Fruit fly (Drosophila melanogaster) Kc167 (cell line): ENCODE measurements around the gene Eig71Eb.

ENCODE experiments used
- Sin3A ChIP-seq: fragments of >200 bp; optimal IDR thresholded peaks from 2 replicates; lab custom pipeline; 2018; ENCODE audit warnings: missing external identifiers
- h ChIP-seq: fragments of >200 bp; optimal IDR thresholded peaks from 3 replicates; lab custom pipeline; 2018; ENCODE audit warnings: missing external identifiers
- insv ChIP-seq: fragments of >200 bp; optimal IDR thresholded peaks from 3 replicates; lab custom pipeline; 2018; ENCODE audit warnings: missing external identifiers

DNA sequence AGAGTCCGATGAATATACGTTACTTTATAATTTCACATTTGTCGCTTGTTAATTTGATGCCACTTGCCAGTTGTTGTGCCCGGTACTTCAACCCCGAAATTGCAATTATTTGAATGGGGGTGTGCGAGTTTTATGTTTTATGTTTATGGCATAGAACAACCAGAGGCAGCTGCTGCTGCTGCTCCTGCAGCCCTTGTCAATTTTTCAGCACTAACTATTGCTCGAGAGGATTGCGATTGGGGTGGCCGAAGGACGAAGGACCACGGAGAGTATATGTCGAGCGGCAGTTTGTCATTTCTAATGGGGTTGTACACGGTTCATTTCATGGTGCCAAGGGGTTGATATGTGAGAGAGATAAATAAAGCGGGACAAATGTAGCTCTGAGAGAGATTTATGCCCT is 25.6 kb upstream of the Eig71Eb start:
- TF ChIP-seq Sin3A: no peak
- no peak for TF ChIP-seq insv (lab: Kevin White, UChicago)
- no peak for TF ChIP-seq h (lab: Kevin White, UChicago)
